Fruit fly (Drosophila melanogaster) whole organism, embryonic: ENCODE data around the gene CG15408.

ENCODE experiments used
- BEAF-32 ChIP-seq: fragments of 200-800 bp; sonication (Bioruptor generic); optimal IDR thresholded peaks from 3 replicates; lab custom pipeline; 2017; ENCODE audit warnings: missing biosample characterization, missing genetic modification characterization, mild to moderate bottlenecking, moderate library complexity, missing genetic modification reagents
- CG10366 ChIP-seq: fragments of 200-800 bp; sonication (Bioruptor generic); IDR thresholded peaks from 2 replicates; pipeline ENCODE4 v1.3.6; 2022; ENCODE audit warnings: missing biosample characterization, missing genetic modification characterization
- CG11723 ChIP-seq: fragments of 200-800 bp; sonication (Bioruptor generic); optimal IDR thresholded peaks from 2 replicates; lab custom pipeline; 2017; ENCODE audit warnings: missing biosample characterization, mild to moderate bottlenecking, missing genetic modification characterization
- CG12744 ChIP-seq: fragments of 200-800 bp; sonication (Bioruptor generic); optimal IDR thresholded peaks from 2 replicates; lab custom pipeline; 2016; ENCODE audit warnings: missing biosample characterization, missing genetic modification characterization
- CG12942 ChIP-seq: fragments of 200-800 bp; sonication (Bioruptor generic); optimal IDR thresholded peaks from 3 replicates; lab custom pipeline; 2016; ENCODE audit warnings: missing biosample characterization, missing genetic modification characterization
- CG13123 ChIP-seq: fragments of 200-800 bp; sonication (Bioruptor generic); optimal IDR thresholded peaks from 2 replicates; lab custom pipeline; 2016; ENCODE audit warnings: missing biosample characterization, missing genetic modification characterization
- CG13296 ChIP-seq: fragments of 200-800 bp; sonication (Bioruptor generic); optimal IDR thresholded peaks from 3 replicates; lab custom pipeline; 2018; ENCODE audit warnings: missing biosample characterization, mild to moderate bottlenecking, missing genetic modification characterization
- CG13424 ChIP-seq: fragments of 200-800 bp; sonication (Bioruptor generic); optimal IDR thresholded peaks from 2 replicates; lab custom pipeline; 2019; ENCODE audit warnings: missing biosample characterization, mild to moderate bottlenecking, missing genetic modification characterization, moderate library complexity
- CG13894 ChIP-seq: fragments of 200-800 bp; sonication (Bioruptor generic); optimal IDR thresholded peaks from 3 replicates; lab custom pipeline; 2018; ENCODE audit warnings: missing biosample characterization, mild to moderate bottlenecking, missing genetic modification characterization, moderate library complexity
- CG15073 ChIP-seq: fragments of 200-800 bp; sonication (Bioruptor generic); optimal IDR thresholded peaks from 2 replicates; lab custom pipeline; 2016; ENCODE audit warnings: missing biosample characterization, missing genetic modification characterization
- CG2712 ChIP-seq: fragments of 200-800 bp; optimal IDR thresholded peaks from 3 replicates; lab custom pipeline; 2019; ENCODE audit warnings: missing biosample characterization, mild to moderate bottlenecking, missing genetic modification characterization, moderate library complexity
- CG31388 ChIP-seq: fragments of 200-800 bp; sonication (Bioruptor generic); optimal IDR thresholded peaks from 2 replicates; lab custom pipeline; 2016; ENCODE audit warnings: missing biosample characterization, missing genetic modification characterization
- CG33557 ChIP-seq: fragments of 200-800 bp; sonication (Bioruptor generic); optimal IDR thresholded peaks from 2 replicates; lab custom pipeline; 2019; ENCODE audit warnings: missing biosample characterization, mild to moderate bottlenecking, missing genetic modification characterization, moderate library complexity
- CG5180 ChIP-seq: fragments of 200-800 bp; sonication (Bioruptor generic); optimal IDR thresholded peaks from 3 replicates; lab custom pipeline; 2017; ENCODE audit warnings: missing biosample characterization, missing genetic modification characterization, mild to moderate bottlenecking, moderate library complexity, missing genetic modification reagents
- CG8089 ChIP-seq: fragments of 200-800 bp; sonication (Bioruptor generic); optimal IDR thresholded peaks from 3 replicates; lab custom pipeline; 2016; ENCODE audit warnings: missing biosample characterization, missing genetic modification characterization
- CG8281 ChIP-seq: fragments of 200-800 bp; sonication (Bioruptor generic); optimal IDR thresholded peaks from 2 replicates; lab custom pipeline; 2018; ENCODE audit warnings: missing biosample characterization, mild to moderate bottlenecking, missing genetic modification characterization, moderate library complexity
- CG8944 ChIP-seq: fragments of 200-800 bp; sonication (Bioruptor generic); optimal IDR thresholded peaks from 3 replicates; lab custom pipeline; 2016; ENCODE audit warnings: missing biosample characterization, missing genetic modification characterization
- CG9215 ChIP-seq: fragments of 200-800 bp; sonication (Bioruptor generic); IDR thresholded peaks from 2 replicates; pipeline ENCODE4 v1.3.6; 2022; ENCODE audit warnings: missing biosample characterization, missing genetic modification characterization
- Ets65A ChIP-seq: fragments of 200-800 bp; sonication (Bioruptor generic); peaks from one replicate; lab custom pipeline; 2016; ENCODE audit warnings: missing biosample characterization, missing genetic modification characterization
- Hr51 ChIP-seq, 2 experiments: fragments of 200-800 bp; sonication (Bioruptor generic); optimal IDR thresholded peaks; 2 replicates in 1 of 2; 3 replicates in 1 of 2; lab custom pipeline; 2016 to 2018; ENCODE audit warnings: missing biosample characterization in 2 of 2, missing genetic modification characterization in 2 of 2, mild to moderate bottlenecking in 1 of 2, moderate library complexity in 1 of 2
- Hsf ChIP-seq: fragments of 200-800 bp; sonication (Bioruptor generic); optimal IDR thresholded peaks from 3 replicates; lab custom pipeline; 2016; ENCODE audit warnings: missing biosample characterization, missing genetic modification characterization
- Lim3 ChIP-seq: fragments of 200-800 bp; sonication (Bioruptor generic); IDR thresholded peaks from 2 replicates; pipeline ENCODE4 v1.3.6; 2022; ENCODE audit warnings: missing biosample characterization, missing genetic modification characterization
- Lpt ChIP-seq: fragments of >200 bp; optimal IDR thresholded peaks from 2 replicates; lab custom pipeline; 2018; ENCODE audit warnings: missing biosample characterization, missing genetic modification characterization
- MTF-1 ChIP-seq: fragments of 200-800 bp; sonication (Bioruptor generic); optimal IDR thresholded peaks from 2 replicates; lab custom pipeline; 2018; ENCODE audit warnings: missing biosample characterization, mild to moderate bottlenecking, missing genetic modification characterization, borderline replicate concordance
- Max ChIP-seq: fragments of 200-800 bp; sonication (Bioruptor generic); optimal IDR thresholded peaks from 2 replicates; lab custom pipeline; 2016; ENCODE audit warnings: missing biosample characterization, mild to moderate bottlenecking, missing genetic modification characterization
- NC2α ChIP-seq: fragments of 200-800 bp; sonication (Bioruptor generic); optimal IDR thresholded peaks from 2 replicates; lab custom pipeline; 2016; ENCODE audit warnings: missing biosample characterization, missing genetic modification characterization
- Oli ChIP-seq: fragments of 200-800 bp; sonication (Bioruptor generic); optimal IDR thresholded peaks from 2 replicates; lab custom pipeline; 2018; ENCODE audit warnings: missing biosample characterization, mild to moderate bottlenecking, missing genetic modification characterization, moderate library complexity
- Ptx1 ChIP-seq: fragments of 200-800 bp; sonication (Bioruptor generic); IDR thresholded peaks from 2 replicates; pipeline ENCODE4 v1.3.6; 2022; ENCODE audit warnings: missing biosample characterization, missing genetic modification characterization
- Ravus ChIP-seq: fragments of 200-800 bp; sonication (Bioruptor generic); IDR thresholded peaks from 2 replicates; pipeline ENCODE4 v1.3.6; 2022; ENCODE audit warnings: missing biosample characterization, missing genetic modification characterization
- Scr ChIP-seq: fragments of 200-800 bp; sonication (Bioruptor generic); IDR thresholded peaks from 2 replicates; pipeline ENCODE4 v1.3.6; 2022; ENCODE audit warnings: missing biosample characterization, missing genetic modification characterization; ENCODE audit not compliant: partially characterized antibody
- Sry-β ChIP-seq: fragments of 200-800 bp; sonication (Bioruptor generic); optimal IDR thresholded peaks from 2 replicates; lab custom pipeline; 2018; ENCODE audit warnings: missing biosample characterization, mild to moderate bottlenecking, missing genetic modification characterization, moderate library complexity
- Tbp ChIP-seq: fragments of >200 bp; optimal IDR thresholded peaks from 2 replicates; lab custom pipeline; 2018; ENCODE audit warnings: missing biosample characterization, missing genetic modification characterization
- YL-1 ChIP-seq: fragments of 200-800 bp; sonication (Bioruptor generic); optimal IDR thresholded peaks from 3 replicates; lab custom pipeline; 2017; ENCODE audit warnings: missing biosample characterization, mild to moderate bottlenecking, missing genetic modification characterization
- ab ChIP-seq: fragments of 200-800 bp; sonication (Bioruptor generic); optimal IDR thresholded peaks from 2 replicates; lab custom pipeline; 2016; ENCODE audit warnings: missing biosample characterization, missing genetic modification characterization
- ash1 ChIP-seq: fragments of 200-800 bp; sonication (Bioruptor generic); optimal IDR thresholded peaks from 2 replicates; lab custom pipeline; 2018; ENCODE audit warnings: missing biosample characterization, mild to moderate bottlenecking, missing genetic modification characterization
- chif ChIP-seq, 2 experiments: fragments of 200-800 bp; sonication (Bioruptor generic); optimal IDR thresholded peaks; 3 replicates each; lab custom pipeline; 2016; ENCODE audit warnings: missing biosample characterization in 2 of 2, missing genetic modification characterization in 2 of 2
- chn ChIP-seq: fragments of 200-800 bp; sonication (Bioruptor generic); optimal IDR thresholded peaks from 2 replicates; lab custom pipeline; 2016; ENCODE audit warnings: missing biosample characterization, missing genetic modification characterization
- dm ChIP-seq: fragments of 200-800 bp; sonication (Bioruptor generic); optimal IDR thresholded peaks from 3 replicates; lab custom pipeline; 2016; ENCODE audit warnings: missing biosample characterization, missing genetic modification characterization
- dmrt99B ChIP-seq: fragments of 200-800 bp; sonication (Bioruptor generic); optimal IDR thresholded peaks from 2 replicates; lab custom pipeline; 2018; ENCODE audit warnings: missing biosample characterization, mild to moderate bottlenecking, missing genetic modification characterization, moderate library complexity
- ems ChIP-seq: fragments of 200-800 bp; sonication (Bioruptor generic); optimal IDR thresholded peaks from 3 replicates; lab custom pipeline; 2016; ENCODE audit warnings: missing biosample characterization, missing genetic modification characterization
- gcm2 ChIP-seq: fragments of 200-800 bp; sonication (Bioruptor generic); optimal IDR thresholded peaks from 2 replicates; lab custom pipeline; 2016; ENCODE audit warnings: missing biosample characterization, missing genetic modification characterization
- gt ChIP-seq: fragments of 200-800 bp; sonication (Bioruptor generic); IDR thresholded peaks from 2 replicates; pipeline ENCODE4 v1.3.6; 2022; ENCODE audit warnings: missing biosample characterization, missing genetic modification characterization
- ham ChIP-seq: fragments of 200-800 bp; sonication (Bioruptor generic); IDR thresholded peaks from 2 replicates; pipeline ENCODE4 v1.3.6; 2022; ENCODE audit warnings: missing biosample characterization, missing genetic modification characterization
- hth ChIP-seq: fragments of >200 bp; optimal IDR thresholded peaks from 2 replicates; lab custom pipeline; 2017; ENCODE audit warnings: inconsistent platforms
- jigr1 ChIP-seq: fragments of 200-800 bp; sonication (Bioruptor generic); IDR thresholded peaks from 3 replicates; pipeline ENCODE4 v1.3.6; 2022; ENCODE audit warnings: missing biosample characterization, missing genetic modification characterization
- kay ChIP-seq: fragments of 200-800 bp; sonication (Bioruptor generic); optimal IDR thresholded peaks from 2 replicates; lab custom pipeline; 2016; ENCODE audit warnings: missing biosample characterization, missing genetic modification characterization
- lilli ChIP-seq: fragments of 200-800 bp; sonication (Bioruptor generic); optimal IDR thresholded peaks from 3 replicates; lab custom pipeline; 2016; ENCODE audit warnings: missing biosample characterization, missing genetic modification characterization
- pho ChIP-seq: fragments of 200-800 bp; sonication (Bioruptor generic); optimal IDR thresholded peaks from 2 replicates; lab custom pipeline; 2016; ENCODE audit warnings: missing biosample characterization, missing genetic modification characterization
- slp2 ChIP-seq: fragments of 200-800 bp; sonication (Bioruptor generic); optimal IDR thresholded peaks from 2 replicates; lab custom pipeline; 2016; ENCODE audit warnings: missing biosample characterization, missing genetic modification characterization
- tgo ChIP-seq: fragments of 200-800 bp; sonication (Bioruptor generic); IDR thresholded peaks from 3 replicates; pipeline ENCODE4 v1.3.6; 2022; ENCODE audit warnings: missing biosample characterization, missing genetic modification characterization
- twi ChIP-seq: fragments of 200-800 bp; optimal IDR thresholded peaks from 2 replicates; lab custom pipeline; 2019; ENCODE audit warnings: missing biosample characterization, mild to moderate bottlenecking, missing genetic modification characterization, moderate library complexity

CG15408 gene

DNA sequence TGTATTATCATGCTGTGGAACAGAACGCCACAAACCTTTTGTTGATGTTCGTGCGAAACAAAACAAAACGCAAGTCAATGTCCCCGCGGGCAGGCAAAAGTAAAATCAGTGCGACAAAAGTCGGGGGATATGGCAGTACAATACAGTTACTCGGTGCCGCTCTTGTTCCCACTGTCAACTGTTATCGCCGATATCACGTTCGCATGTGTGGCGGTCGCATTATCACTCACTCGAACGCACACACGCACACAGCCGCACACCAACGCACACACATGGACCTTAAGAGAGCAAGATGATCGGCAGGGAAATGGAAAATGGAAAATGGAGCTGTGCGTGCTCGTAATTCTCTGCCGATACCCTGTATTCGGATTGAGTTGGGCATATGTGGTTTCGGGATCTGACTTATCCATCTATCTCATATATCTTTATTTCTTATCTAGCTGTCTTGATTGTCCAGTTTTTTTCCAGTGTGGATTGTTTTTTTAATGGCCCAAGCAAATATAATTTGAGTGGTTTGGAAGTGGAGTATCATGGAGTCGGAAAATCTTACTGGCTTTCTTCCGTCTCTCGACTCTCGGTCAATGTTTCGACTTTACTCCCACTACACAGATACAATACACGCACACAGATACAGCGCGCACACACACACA lies 6.1 kb downstream of the CG15408 start (continued):
- TF ChIP-seq jigr1 (GFP tag; lab: Robert Waterston, UW) = peak; percentile 70; the same call in 2 of the 3 replicates
- peak; percentile 65 for TF ChIP-seq tgo (GFP tag; lab: Robert Waterston, UW)
- no peak for TF ChIP-seq Lim3 (GFP tag; lab: Robert Waterston, UW)
- peak; percentile 61 for TF ChIP-seq ab (GFP tag; lab: Kevin White, UChicago)
- peak; percentile 38 for TF ChIP-seq CG8281 (tag; lab: Kevin White, UChicago)
- no peak for TF ChIP-seq Lpt (GFP tag; lab: Kevin White, UChicago)
- peak; percentile 39 for TF ChIP-seq CG13123
- TF ChIP-seq Scr (GFP tag; lab: Robert Waterston, UW) = no peak
- peak; percentile 75 for TF ChIP-seq CG10366 (GFP tag; lab: Robert Waterston, UW)
- TF ChIP-seq gt = peak; percentile 67
- TF ChIP-seq lilli (GFP tag; lab: Kevin White, UChicago) = peak; percentile 67
- peak in 1 of 2 experiments; percentile 15 for TF ChIP-seq Hr51 (GFP tag; optimal IDR thresholded peaks at IDR 0.05; lab: Kevin White, UChicago)
- peak; percentile 74 for TF ChIP-seq CG12942 (GFP tag; lab: Kevin White, UChicago)
- peak; percentile 80 for TF ChIP-seq Ptx1 (GFP tag; lab: Robert Waterston, UW)
- no peak for TF ChIP-seq CG13894
- peak; percentile 80 for TF ChIP-seq Hsf (GFP tag; lab: Kevin White, UChicago)
- peak; percentile 14 for TF ChIP-seq CG5180
- peak; percentile 45 for TF ChIP-seq CG11723 (GFP tag; lab: Kevin White, UChicago)
- TF ChIP-seq CG8089 (GFP tag; lab: Kevin White, UChicago) = peak; percentile 90
- TF ChIP-seq Oli (tag; lab: Kevin White, UChicago) = peak; percentile 74
- peak; percentile 81 for TF ChIP-seq ems (GFP tag; lab: Kevin White, UChicago)
- peak; percentile 88 for TF ChIP-seq slp2 (GFP tag; lab: Kevin White, UChicago)
- peak; percentile 68 for TF ChIP-seq kay (GFP tag; lab: Kevin White, UChicago)
- TF ChIP-seq MTF-1 = peak; percentile 23
- no peak for TF ChIP-seq Ravus (GFP tag; lab: Robert Waterston, UW)
- peak; percentile 66 for TF ChIP-seq dm (GFP tag; lab: Kevin White, UChicago)
- TF ChIP-seq Ets65A (GFP tag; lab: Kevin White, UChicago) = peak; percentile 96
- no peak for TF ChIP-seq ash1 (GFP tag; lab: Kevin White, UChicago)
- TF ChIP-seq Max (GFP tag; lab: Kevin White, UChicago) = peak; percentile 50
- TF ChIP-seq CG8944 (GFP tag; lab: Kevin White, UChicago) = peak; percentile 93
- TF ChIP-seq CG31388 (GFP tag; lab: Kevin White, UChicago) = peak; percentile 10
- no peak for TF ChIP-seq BEAF-32 (GFP tag; lab: Kevin White, UChicago)
- TF ChIP-seq CG15073 (GFP tag; lab: Kevin White, UChicago) = peak; percentile 41
- peak; percentile 39 for TF ChIP-seq CG33557 (GFP tag; lab: Kevin White, UChicago)
- peak; percentile 38 for TF ChIP-seq pho
- TF ChIP-seq dmrt99B = peak; percentile 81
- no peak for TF ChIP-seq YL-1 (GFP tag; lab: Kevin White, UChicago)
- TF ChIP-seq chn (GFP tag; lab: Kevin White, UChicago) = peak; percentile 90
- TF ChIP-seq gcm2 (GFP tag; lab: Kevin White, UChicago) = no peak
- TF ChIP-seq CG13424 = peak; percentile 68
- TF ChIP-seq CG2712 (tag; lab: Kevin White, UChicago) = peak; percentile 92
- peak; percentile 53 for TF ChIP-seq twi (tag; lab: Kevin White, UChicago)
- TF ChIP-seq NC2α (GFP tag; lab: Kevin White, UChicago) = peak; percentile 73
- TF ChIP-seq Tbp (GFP tag; lab: Kevin White, UChicago) = no peak
- no peak for TF ChIP-seq hth (lab: Kevin White, UChicago)
- peak; percentile 90 to 93 for TF ChIP-seq chif (GFP tag; optimal IDR thresholded peaks at IDR 0.05; lab: Kevin White, UChicago)
- no peak for TF ChIP-seq ham (GFP tag; lab: Robert Waterston, UW)
- no peak for TF ChIP-seq CG13296
- peak; percentile 24 for TF ChIP-seq Sry-β (GFP tag; lab: Kevin White, UChicago)
- 0 out of 2 replicates have a peak, but pooled peaks have one; percentile 18 for TF ChIP-seq CG9215
- TF ChIP-seq CG12744 (GFP tag; lab: Kevin White, UChicago) = peak; percentile 47
